Fruit fly (Drosophila melanogaster) whole organism, adult: ENCODE results near the gene CG11555.
A peak's percentile ranks its signal among the peaks of the same experiment; 100 is the strongest.

Experiments
- CG11617 ChIP-seq: fragments of 200-800 bp; sonication (Bioruptor generic); optimal IDR thresholded peaks from 2 replicates; lab custom pipeline; 2017; ENCODE audit warnings: mild to moderate bottlenecking, missing biosample characterization, missing genetic modification reagents, missing genetic modification characterization
- CG12768 ChIP-seq: fragments of 200-800 bp; sonication (Bioruptor generic); optimal IDR thresholded peaks from 2 replicates; lab custom pipeline; 2017; ENCODE audit warnings: missing biosample characterization, missing genetic modification characterization, mild to moderate bottlenecking, moderate library complexity, missing genetic modification reagents
- CG14711 ChIP-seq: fragments of 200-800 bp; sonication (Bioruptor generic); optimal IDR thresholded peaks from 2 replicates; lab custom pipeline; 2018; ENCODE audit warnings: missing biosample characterization, mild to moderate bottlenecking, missing genetic modification characterization, moderate library complexity
- CG1620 ChIP-seq: fragments of 200-800 bp; sonication (Bioruptor generic); optimal IDR thresholded peaks from 2 replicates; lab custom pipeline; 2016; ENCODE audit warnings: missing biosample characterization, missing genetic modification characterization
- CG33017 ChIP-seq: fragments of 200-800 bp; sonication (Bioruptor generic); optimal IDR thresholded peaks from 2 replicates; lab custom pipeline; 2018; ENCODE audit warnings: missing biosample characterization, mild to moderate bottlenecking, missing genetic modification characterization, moderate library complexity
- CG5204 ChIP-seq: fragments of 200-800 bp; sonication (Bioruptor generic); optimal IDR thresholded peaks from 2 replicates; lab custom pipeline; 2016; ENCODE audit warnings: missing biosample characterization, missing genetic modification characterization
- CG7045 ChIP-seq: fragments of 200-800 bp; sonication (Bioruptor generic); optimal IDR thresholded peaks from 2 replicates; lab custom pipeline; 2017; ENCODE audit warnings: missing biosample characterization, mild to moderate bottlenecking, missing genetic modification characterization
- CG7101 ChIP-seq: fragments of 200-800 bp; sonication (Bioruptor generic); optimal IDR thresholded peaks from 2 replicates; lab custom pipeline; 2018; ENCODE audit warnings: missing biosample characterization, mild to moderate bottlenecking, missing genetic modification characterization, moderate library complexity
- Clk ChIP-seq: fragments of 200-800 bp; sonication (Bioruptor generic); optimal IDR thresholded peaks from 2 replicates; lab custom pipeline; 2017; ENCODE audit warnings: missing biosample characterization, missing genetic modification characterization
- Crg-1 ChIP-seq: fragments of 200-800 bp; sonication (Bioruptor generic); optimal IDR thresholded peaks from 2 replicates; lab custom pipeline; 2016; ENCODE audit warnings: missing biosample characterization, missing genetic modification characterization
- Hr96 ChIP-seq: fragments of 200-800 bp; sonication (Bioruptor generic); optimal IDR thresholded peaks from 2 replicates; lab custom pipeline; 2016; ENCODE audit warnings: missing biosample characterization, missing genetic modification characterization
- Mnt ChIP-seq: fragments of 200-800 bp; sonication (Bioruptor generic); optimal IDR thresholded peaks from 2 replicates; lab custom pipeline; 2016; ENCODE audit warnings: missing biosample characterization, mild to moderate bottlenecking, missing genetic modification characterization
- bab1 ChIP-seq: fragments of 200-800 bp; sonication (Bioruptor generic); optimal IDR thresholded peaks from 3 replicates; lab custom pipeline; 2019; ENCODE audit warnings: missing biosample characterization, mild to moderate bottlenecking, missing genetic modification characterization, moderate library complexity
- cic ChIP-seq: fragments of 200-800 bp; sonication (Bioruptor generic); optimal IDR thresholded peaks from 2 replicates; lab custom pipeline; 2017; ENCODE audit warnings: missing biosample characterization, mild to moderate bottlenecking, missing genetic modification characterization, moderate library complexity
- cnc ChIP-seq, 2 experiments: fragments of >200 bp; optimal IDR thresholded peaks; 2 replicates each; lab custom pipeline; 2017
- kay ChIP-seq: fragments of 200-800 bp; sonication (Bioruptor generic); peaks from one replicate; lab custom pipeline; 2016; ENCODE audit warnings: missing biosample characterization, missing genetic modification characterization, borderline replicate concordance
- ovo ChIP-seq: fragments of 200-800 bp; sonication (Bioruptor generic); optimal IDR thresholded peaks from 2 replicates; lab custom pipeline; 2016; ENCODE audit warnings: missing biosample characterization, missing genetic modification characterization
- pad ChIP-seq: fragments of 200-800 bp; sonication (Bioruptor generic); optimal IDR thresholded peaks from 3 replicates; lab custom pipeline; 2017; ENCODE audit warnings: missing biosample characterization, missing genetic modification characterization, mild to moderate bottlenecking, moderate library complexity, missing genetic modification reagents
- tj ChIP-seq: fragments of 200-800 bp; sonication (Bioruptor generic); optimal IDR thresholded peaks from 3 replicates; lab custom pipeline; 2017; ENCODE audit warnings: missing biosample characterization, mild to moderate bottlenecking, missing genetic modification characterization, moderate library complexity
- toe ChIP-seq: fragments of 200-800 bp; sonication (Bioruptor generic); optimal IDR thresholded peaks from 2 replicates; lab custom pipeline; 2016; ENCODE audit warnings: missing biosample characterization, missing genetic modification characterization

CG11555 gene

DNA sequence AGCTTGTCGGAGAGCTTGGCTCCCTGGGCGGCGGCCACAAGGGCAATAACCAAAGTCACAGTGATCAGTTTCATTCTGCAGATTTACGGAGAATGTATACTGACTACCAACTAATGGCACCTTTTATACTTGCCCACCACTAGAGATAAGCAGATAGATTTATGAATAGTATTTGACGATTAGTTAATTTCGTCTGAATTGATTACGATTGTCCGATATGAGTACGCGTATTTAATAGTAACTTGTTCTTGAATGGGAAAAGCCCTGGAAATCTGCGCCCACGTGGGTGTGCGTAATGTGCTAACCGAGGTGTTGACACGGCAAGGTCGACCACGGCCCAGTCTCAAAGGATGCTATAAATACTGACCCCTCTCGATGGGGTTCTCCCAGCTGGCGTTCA, 47.5 kb downstream of the CG11555 start, which contains the start of gene CG11911:
TSS of gene CG11911 (minus strand) at position 101 of the 400 bp plus-strand sequence.
- TF ChIP-seq CG33017 (tag; lab: Kevin White, UChicago) (no peak), CG7101 (tag; lab: Kevin White, UChicago) (no peak), cnc (optimal IDR thresholded peaks at IDR 0.05; lab: Kevin White, UChicago) (no peak), kay (GFP tag; lab: Kevin White, UChicago) (no peak), cic (no peak), CG12768 (GFP tag; lab: Kevin White, UChicago) (no peak), toe (no peak), Crg-1 (GFP tag; lab: Kevin White, UChicago) (no peak), CG7045 (GFP tag; lab: Kevin White, UChicago) (no peak), CG11617 (GFP tag; lab: Kevin White, UChicago) (no peak), CG14711 (tag; lab: Kevin White, UChicago) (no peak), CG1620 (GFP tag; lab: Kevin White, UChicago) (no peak), Hr96 (no peak), CG5204 (GFP tag; lab: Kevin White, UChicago) (no peak), ovo (GFP tag; lab: Kevin White, UChicago) (no peak), Mnt (GFP tag; lab: Kevin White, UChicago) (no peak), tj (no peak), Clk (GFP tag; lab: Kevin White, UChicago) (no peak), bab1 (no peak)

DNA sequence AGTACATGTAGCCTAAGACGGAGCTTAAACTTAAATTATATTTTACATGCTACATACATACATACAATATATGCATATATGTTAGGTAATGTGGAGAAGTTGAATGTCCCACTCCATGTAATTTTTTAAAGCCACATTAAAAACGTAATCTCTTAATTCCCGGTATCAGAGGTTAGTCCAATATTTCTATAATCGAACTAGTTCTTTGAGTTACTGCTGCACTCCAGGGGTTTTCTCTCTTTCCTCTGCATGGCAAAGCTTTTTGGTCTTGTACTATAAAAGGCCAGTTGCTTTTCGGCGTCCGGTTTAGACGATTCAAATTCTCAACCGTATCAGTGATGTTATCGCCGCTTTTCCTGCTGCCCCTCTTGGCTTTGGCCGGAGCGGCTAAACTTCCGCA, 48.2 kb downstream of the CG11555 start, which contains the start of gene CG33127:
TSS of gene CG33127 (plus strand) at position 309 of the 400 bp plus-strand sequence.
- TF ChIP-seq CG7045 (GFP tag; lab: Kevin White, UChicago) (no peak), pad (no peak), toe (no peak), CG14711 (tag; lab: Kevin White, UChicago) (no peak), Mnt (GFP tag; lab: Kevin White, UChicago) (no peak), tj (no peak), CG11617 (GFP tag; lab: Kevin White, UChicago) (no peak), CG1620 (GFP tag; lab: Kevin White, UChicago) (no peak), bab1 (no peak), cnc (optimal IDR thresholded peaks at IDR 0.05; lab: Kevin White, UChicago) (no peak), Hr96 (no peak), CG7101 (tag; lab: Kevin White, UChicago) (no peak), Crg-1 (GFP tag; lab: Kevin White, UChicago) (no peak), kay (GFP tag; lab: Kevin White, UChicago) (no peak), Clk (GFP tag; lab: Kevin White, UChicago) (no peak), CG5204 (GFP tag; lab: Kevin White, UChicago) (no peak), cic (no peak)

DNA sequence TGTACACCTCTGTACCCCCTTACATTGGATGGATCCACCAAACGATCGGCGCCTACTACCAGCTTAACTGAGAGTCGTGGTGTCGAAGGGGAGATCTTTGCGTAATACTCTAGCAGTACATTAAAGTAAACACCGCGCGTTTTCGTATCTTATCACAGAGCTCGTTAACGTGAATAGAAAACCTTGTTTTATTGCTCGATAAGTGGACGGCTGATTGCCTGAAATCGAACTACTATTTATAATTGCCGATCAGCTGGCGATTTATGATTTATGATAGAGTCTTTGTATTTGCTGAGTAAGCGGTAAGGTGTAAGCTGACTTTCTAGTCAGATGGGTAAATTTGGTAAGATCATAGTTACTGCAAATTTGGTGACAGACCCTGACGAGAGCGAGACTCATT, 49.3 kb downstream of the CG11555 start:
- no peak for TF ChIP-seq Clk (GFP tag; lab: Kevin White, UChicago)
- no peak for TF ChIP-seq CG33017 (tag; lab: Kevin White, UChicago)
- TF ChIP-seq cnc (optimal IDR thresholded peaks at IDR 0.05; lab: Kevin White, UChicago) = no peak
- peak; percentile 84 for TF ChIP-seq cic
- TF ChIP-seq bab1 = no peak
- TF ChIP-seq kay (GFP tag; lab: Kevin White, UChicago) = no peak
- peak; percentile 5 for TF ChIP-seq CG7101 (tag; lab: Kevin White, UChicago)
- TF ChIP-seq ovo (GFP tag; lab: Kevin White, UChicago) = peak; percentile 25
- TF ChIP-seq Hr96 = no peak
